Fruit fly (Drosophila melanogaster): ENCODE measurements around the gene CG4194.

DNA sequence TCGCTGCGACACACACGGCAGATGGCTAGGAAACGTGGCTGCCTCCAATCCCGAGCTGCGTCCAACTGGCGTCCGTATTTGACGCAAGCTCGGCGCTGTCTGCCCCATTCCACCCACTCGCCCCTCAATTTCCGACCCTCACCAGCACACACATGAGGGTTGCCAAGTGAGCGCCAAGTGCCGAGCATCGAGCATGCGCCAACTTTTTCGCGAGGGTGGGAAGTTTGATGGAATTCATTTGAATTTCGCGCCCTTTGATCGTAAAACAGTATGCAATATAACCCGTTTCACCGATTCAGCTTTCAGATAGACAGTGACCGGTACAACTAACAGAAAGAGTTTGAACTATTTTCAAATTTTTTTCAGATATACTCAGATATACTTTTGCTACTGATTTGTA is 6.5 kb upstream of the CG4194 start, which contains the start of gene Sik2:
- TF ChIP-seq Dll (optimal IDR thresholded peaks at IDR 0.05): no peak
- no peak for TF ChIP-seq CG8478 (optimal IDR thresholded peaks at IDR 0.05)
- TF ChIP-seq usp (GFP tag; optimal IDR thresholded peaks at IDR 0.05): no peak
- TF ChIP-seq pan (optimal IDR thresholded peaks at IDR 0.05): no peak
- TF ChIP-seq EcR (GFP tag; optimal IDR thresholded peaks at IDR 0.05): no peak
- TF ChIP-seq psq (optimal IDR thresholded peaks at IDR 0.05): no peak
